Worm (Caenorhabditis elegans): ENCODE results near the gene zyg-9.

- TF ChIP-seq F13C5.2 (tag; optimal IDR thresholded peaks at IDR 0.05) (no peak), pes-1 (GFP tag; IDR thresholded peaks at IDR 0.05) (no peak), ama-1 (optimal IDR thresholded peaks at IDR 0.05) (no peak), sea-1 (GFP tag; conservative IDR thresholded peaks at IDR 0.05) (no peak), ets-7 (tag; optimal IDR thresholded peaks at IDR 0.05) (no peak), hnd-1 (tag; optimal IDR thresholded peaks at IDR 0.05) (no peak), flt-1 (GFP tag; IDR thresholded peaks at IDR 0.05) (no peak), scrt-1 (GFP tag; IDR thresholded peaks at IDR 0.05) (no peak), tbx-37 (GFP tag; conservative IDR thresholded peaks at IDR 0.05) (no peak)
Measured at ce11 chrII:8435005-8435404, 22.6 kb upstream of the zyg-9 start, which contains the start of gene acp-4.
